Worm (Caenorhabditis elegans) whole organism, L4 larva: ENCODE measurements around the gene Y49F6B.14.

ENCODE experiments used
- F37D6.2 ChIP-seq: sonication (generic microtip); optimal IDR thresholded peaks from 2 replicates; lab custom pipeline; 2016; ENCODE audit warnings: mild to moderate bottlenecking, missing genetic modification characterization, missing compliant biosample characterization
- F44E2.7 ChIP-seq: fragments of 200-800 bp; sonication (Bioruptor generic); IDR thresholded peaks from 2 replicates; pipeline ENCODE4 v2.1.2; 2022; ENCODE audit warnings: missing genetic modification characterization, missing compliant biosample characterization
- T20F7.1 ChIP-seq: fragments of 200-800 bp; sonication (Bioruptor generic); optimal IDR thresholded peaks from 2 replicates; lab custom pipeline; 2018; ENCODE audit warnings: mild to moderate bottlenecking, missing genetic modification characterization, missing compliant biosample characterization
- Y75B8A.6 ChIP-seq: fragments of 200-800 bp; sonication (Bioruptor generic); IDR thresholded peaks from 2 replicates; pipeline ENCODE4 v1.3.6; 2022; ENCODE audit warnings: missing genetic modification reagents, missing genetic modification characterization, missing compliant biosample characterization
- aha-1 ChIP-seq: fragments of 150-350 bp; peaks from one replicate; lab custom pipeline; 2014; ENCODE audit warnings: missing biosample characterization, missing genetic modification characterization
- arid-1 ChIP-seq: fragments of 200-800 bp; sonication (Bioruptor generic); conservative IDR thresholded peaks from 2 replicates; pipeline ENCODE4 v1.3.6; 2022; ENCODE audit warnings: missing genetic modification reagents, missing genetic modification characterization, missing compliant biosample characterization
- attf-4 ChIP-seq: sonication (generic microtip); optimal IDR thresholded peaks from 3 replicates; lab custom pipeline; 2017; ENCODE audit warnings: missing biosample characterization, missing genetic modification characterization
- ceh-20 ChIP-seq: fragments of 200-800 bp; sonication (Bioruptor generic); IDR thresholded peaks from 2 replicates; pipeline ENCODE4 v1.3.6; 2022; ENCODE audit warnings: missing genetic modification reagents, missing genetic modification characterization, missing compliant biosample characterization
- ceh-44 ChIP-seq: fragments of 200-800 bp; sonication (Bioruptor generic); IDR thresholded peaks from 2 replicates; pipeline ENCODE4 v1.3.6; 2022; ENCODE audit warnings: missing genetic modification reagents, missing genetic modification characterization, missing compliant biosample characterization
- ceh-62 ChIP-seq: sonication (generic microtip); optimal IDR thresholded peaks from 2 replicates; lab custom pipeline; 2017; ENCODE audit warnings: missing biosample characterization, missing genetic modification characterization
- ceh-82 ChIP-seq: sonication (generic microtip); optimal IDR thresholded peaks from 2 replicates; lab custom pipeline; 2017; ENCODE audit warnings: missing biosample characterization, missing genetic modification characterization
- cey-2 ChIP-seq: sonication (generic microtip); optimal IDR thresholded peaks from 3 replicates; lab custom pipeline; 2017; ENCODE audit warnings: missing genetic modification characterization, mild to moderate bottlenecking, missing compliant biosample characterization, antibody characterized with exemption, borderline replicate concordance; ENCODE audit not compliant: insufficient read depth
- daf-16 ChIP-seq, 3 experiments: sonication (generic microtip); optimal IDR thresholded peaks; 2 replicates each; lab custom pipeline; 2016 to 2017; ENCODE audit warnings: missing genetic modification characterization in 3 of 3, missing genetic modification reagents in 3 of 3, mild to moderate bottlenecking in 2 of 3, missing compliant biosample characterization in 2 of 3, missing biosample characterization in 1 of 3, moderate library complexity in 1 of 3
- daf-8 ChIP-seq: fragments of 200-800 bp; sonication (Bioruptor generic); IDR thresholded peaks from 2 replicates; pipeline ENCODE4 v1.3.6; 2022; ENCODE audit warnings: missing genetic modification characterization, missing compliant biosample characterization
- dmd-6 ChIP-seq: fragments of 200-800 bp; sonication (Bioruptor generic); IDR thresholded peaks from 2 replicates; pipeline ENCODE4 v1.3.6; 2022; ENCODE audit warnings: missing genetic modification reagents, missing genetic modification characterization, missing compliant biosample characterization
- dmd-9 ChIP-seq: fragments of 200-800 bp; sonication (Bioruptor generic); IDR thresholded peaks from 2 replicates; pipeline ENCODE4 v1.3.6; 2022; ENCODE audit warnings: missing genetic modification reagents, missing genetic modification characterization, missing compliant biosample characterization
- dpl-1 ChIP-seq: fragments of 150-350 bp; optimal IDR thresholded peaks from 2 replicates; lab custom pipeline; 2014; ENCODE audit warnings: missing biosample characterization, missing genetic modification reagents, missing genetic modification characterization
- duxl-1 ChIP-seq: sonication (generic microtip); optimal IDR thresholded peaks from 2 replicates; lab custom pipeline; 2016; ENCODE audit warnings: mild to moderate bottlenecking, missing genetic modification characterization, moderate library complexity, missing compliant biosample characterization; ENCODE audit not compliant: poor library complexity
- fos-1 ChIP-seq: fragments of 150-350 bp; optimal IDR thresholded peaks from 2 replicates; lab custom pipeline; 2014; ENCODE audit warnings: missing biosample characterization, missing genetic modification characterization
- hif-1 ChIP-seq, 2 experiments: sonication (generic microtip); optimal IDR thresholded peaks; 2 replicates each; lab custom pipeline; 2016 to 2017; ENCODE audit warnings: missing compliant biosample characterization in 2 of 2, missing genetic modification characterization in 2 of 2, missing genetic modification reagents in 2 of 2, missing genotype in 2 of 2, mild to moderate bottlenecking in 1 of 2
- hlh-30 ChIP-seq: sonication (generic microtip); optimal IDR thresholded peaks from 2 replicates; lab custom pipeline; 2017; ENCODE audit warnings: antibody characterized with exemption, mild to moderate bottlenecking, missing genetic modification characterization, missing compliant biosample characterization; ENCODE audit not compliant: insufficient read depth
- hmg-1.1 ChIP-seq: fragments of 200-800 bp; sonication (Bioruptor generic); IDR thresholded peaks from 2 replicates; pipeline ENCODE4 v1.3.6; 2022; ENCODE audit warnings: missing genetic modification reagents, missing genetic modification characterization, missing compliant biosample characterization
- lin-38 ChIP-seq: fragments of 200-800 bp; sonication (Bioruptor generic); IDR thresholded peaks from 2 replicates; pipeline ENCODE4 v1.3.6; 2022; ENCODE audit warnings: missing genetic modification reagents, missing genetic modification characterization, missing compliant biosample characterization
- lin-39 ChIP-seq: fragments of 150-350 bp; optimal IDR thresholded peaks from 2 replicates; lab custom pipeline; 2014; ENCODE audit warnings: missing biosample characterization, missing genetic modification reagents, missing genetic modification characterization
- madf-9 ChIP-seq: fragments of 200-800 bp; sonication (Bioruptor generic); conservative IDR thresholded peaks from 2 replicates; pipeline ENCODE4 v1.3.6; 2022; ENCODE audit warnings: missing genetic modification reagents, missing genetic modification characterization, missing compliant biosample characterization
- mxl-3 ChIP-seq: fragments of 200-800 bp; sonication (Bioruptor generic); optimal IDR thresholded peaks from 2 replicates; lab custom pipeline; 2018; ENCODE audit warnings: mild to moderate bottlenecking, missing genetic modification characterization, missing compliant biosample characterization
- nhr-111 ChIP-seq: fragments of 200-800 bp; sonication (Bioruptor generic); optimal IDR thresholded peaks from 2 replicates; lab custom pipeline; 2018; ENCODE audit warnings: mild to moderate bottlenecking, missing genetic modification characterization, missing compliant biosample characterization
- nhr-28 ChIP-seq: fragments of 150-350 bp; optimal IDR thresholded peaks from 2 replicates; lab custom pipeline; 2014; ENCODE audit warnings: missing biosample characterization, missing genetic modification characterization
- nhr-41 ChIP-seq: fragments of 200-800 bp; sonication (Bioruptor generic); IDR thresholded peaks from 2 replicates; pipeline ENCODE4 v1.3.6; 2022; ENCODE audit warnings: missing genetic modification reagents, missing genetic modification characterization, missing compliant biosample characterization
- nhr-42 ChIP-seq: fragments of 200-800 bp; sonication (Bioruptor generic); IDR thresholded peaks from 2 replicates; pipeline ENCODE4 v1.3.6; 2022; ENCODE audit warnings: missing genetic modification characterization, missing compliant biosample characterization
- nhr-6 ChIP-seq: fragments of 150-350 bp; optimal IDR thresholded peaks from 2 replicates; lab custom pipeline; 2014; ENCODE audit warnings: missing biosample characterization, missing genetic modification characterization
- pqm-1 ChIP-seq: sonication (generic microtip); optimal IDR thresholded peaks from 2 replicates; lab custom pipeline; 2017; ENCODE audit warnings: missing biosample characterization, missing genetic modification characterization
- rbr-2 ChIP-seq: sonication (generic microtip); optimal IDR thresholded peaks from 2 replicates; lab custom pipeline; 2016; ENCODE audit warnings: missing genotype, missing genetic modification characterization, missing compliant biosample characterization
- sdz-12 ChIP-seq: fragments of 200-800 bp; sonication (Bioruptor generic); optimal IDR thresholded peaks from 2 replicates; lab custom pipeline; 2018; ENCODE audit warnings: mild to moderate bottlenecking, missing genetic modification characterization, missing compliant biosample characterization
- tra-1 ChIP-seq: fragments of 200-800 bp; sonication (Bioruptor generic); IDR thresholded peaks from 2 replicates; pipeline ENCODE4 v1.3.6; 2022; ENCODE audit warnings: missing genetic modification reagents, missing genetic modification characterization, missing compliant biosample characterization
- unc-39 ChIP-seq: sonication (generic microtip); optimal IDR thresholded peaks from 2 replicates; lab custom pipeline; 2017; ENCODE audit warnings: missing biosample characterization, missing genetic modification characterization
- zag-1 ChIP-seq: fragments of 150-350 bp; optimal IDR thresholded peaks from 2 replicates; lab custom pipeline; 2014; ENCODE audit warnings: missing biosample characterization, missing genetic modification characterization
- zfp-2 ChIP-seq: sonication (generic microtip); optimal IDR thresholded peaks from 2 replicates; lab custom pipeline; 2016; ENCODE audit warnings: mild to moderate bottlenecking, missing genetic modification characterization, missing compliant biosample characterization
- zip-2 ChIP-seq: fragments of 150-350 bp; optimal IDR thresholded peaks from 2 replicates; lab custom pipeline; 2014; ENCODE audit warnings: missing biosample characterization, missing genetic modification characterization
- ztf-7 ChIP-seq: fragments of 150-350 bp; optimal IDR thresholded peaks from 2 replicates; lab custom pipeline; 2014; ENCODE audit warnings: missing biosample characterization, missing genetic modification characterization

The Y49F6B.14 gene

DNA sequence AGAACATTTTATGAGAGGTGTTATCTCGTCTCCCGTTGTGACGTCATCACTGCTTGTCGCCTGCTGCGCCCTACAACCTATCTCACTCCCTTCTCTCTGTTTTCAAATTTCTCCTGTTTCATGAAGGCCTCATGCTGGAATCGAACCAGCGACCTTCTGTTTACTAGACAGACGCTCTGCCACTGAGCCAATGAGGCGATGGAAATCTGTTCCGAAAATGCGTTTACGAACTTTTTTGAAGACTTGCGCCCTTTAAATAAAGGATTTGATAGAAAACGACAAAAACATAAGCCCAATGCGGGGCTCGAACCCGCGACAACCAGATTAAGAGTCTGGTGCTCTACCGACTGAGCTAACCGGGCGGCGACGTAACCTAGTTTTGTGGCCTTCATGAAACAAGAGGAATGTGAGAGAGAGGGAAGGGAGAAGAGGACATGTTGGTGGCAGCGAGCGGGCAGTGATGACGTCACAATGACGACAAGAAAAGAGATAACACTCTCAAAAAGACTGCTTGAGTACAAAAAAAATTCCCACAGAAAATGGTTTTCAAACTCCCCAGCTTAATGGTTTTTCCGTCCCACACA, 3.8 kb upstream of the Y49F6B.14 start, which contains the start of gene clec-126 (continued):
- TF ChIP-seq unc-39 (tag; lab: Kevin White, UChicago) (no peak), ceh-82 (tag; lab: Kevin White, UChicago) (no peak), T20F7.1 (GFP tag; lab: Kevin White, UChicago) (no peak), F37D6.2 (peak; percentile 63), F44E2.7 (no peak), arid-1 (GFP tag; lab: Robert Waterston, UW) (peak; percentile 31; the same call in 1 of the 2 replicates), sdz-12 (GFP tag; lab: Kevin White, UChicago) (peak; percentile 34), zfp-2 (tag; lab: Kevin White, UChicago) (peak; percentile 65), nhr-41 (GFP tag; lab: Robert Waterston, UW) (no peak; the same call in 1 of the 2 replicates), hmg-1.1 (GFP tag; lab: Robert Waterston, UW) (peak; percentile 84), rbr-2 (tag; lab: Kevin White, UChicago) (peak; percentile 83), lin-39 (tag; lab: Kevin White, UChicago) (no peak), duxl-1 (tag; lab: Kevin White, UChicago) (peak; percentile 67), attf-4 (tag; lab: Kevin White, UChicago) (no peak), cey-2 (tag; lab: Kevin White, UChicago) (peak; percentile 27), ztf-7 (peak; percentile 59), ceh-44 (GFP tag; lab: Robert Waterston, UW) (peak; percentile 51; the same call in 1 of the 2 replicates), madf-9 (GFP tag; lab: Robert Waterston, UW) (peak; percentile 77), aha-1 (tag; lab: Kevin White, UChicago) (peak; percentile 98), dmd-6 (GFP tag; lab: Robert Waterston, UW) (peak; percentile 64), fos-1 (tag; lab: Kevin White, UChicago) (no peak), daf-16 (GFP tag; optimal IDR thresholded peaks at IDR 0.05; lab: Kevin White, UChicago) (peak; percentile 85 to 94), daf-16 (tag; optimal IDR thresholded peaks at IDR 0.05; lab: Kevin White, UChicago) (peak; percentile 96), nhr-42 (GFP tag; lab: Robert Waterston, UW) (no peak; the same call in 1 of the 2 replicates), nhr-111 (GFP tag; lab: Kevin White, UChicago) (peak; percentile 11), lin-38 (peak; percentile 86)

DNA sequence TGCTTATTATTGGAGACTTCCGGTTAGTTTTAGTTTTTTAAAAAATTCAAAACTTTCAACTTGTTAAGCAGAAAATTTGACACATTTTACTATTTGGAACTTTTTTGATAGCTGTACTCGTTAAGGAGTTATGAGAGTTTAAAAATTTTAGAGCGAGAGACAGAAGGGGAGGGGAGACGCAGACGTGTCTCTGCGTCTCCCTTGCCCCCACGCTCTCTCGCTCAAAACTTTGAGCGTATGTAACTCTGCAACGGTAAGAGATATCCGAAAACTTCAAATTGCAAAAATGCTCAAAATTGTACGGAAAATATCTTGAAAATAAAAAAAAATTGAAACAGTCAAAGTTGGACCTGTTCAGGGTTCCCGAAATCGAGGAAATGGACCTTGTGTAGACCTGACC, 891 bp upstream of the Y49F6B.14 start:
- TF ChIP-seq zag-1 (tag; lab: Kevin White, UChicago), result no peak
- no peak for TF ChIP-seq Y75B8A.6
- no peak for TF ChIP-seq hif-1 (tag; optimal IDR thresholded peaks at IDR 0.05; lab: Kevin White, UChicago)
- no peak for TF ChIP-seq mxl-3 (GFP tag; lab: Kevin White, UChicago)
- no peak for TF ChIP-seq zip-2
- no peak for TF ChIP-seq hlh-30 (tag; lab: Kevin White, UChicago)

DNA sequence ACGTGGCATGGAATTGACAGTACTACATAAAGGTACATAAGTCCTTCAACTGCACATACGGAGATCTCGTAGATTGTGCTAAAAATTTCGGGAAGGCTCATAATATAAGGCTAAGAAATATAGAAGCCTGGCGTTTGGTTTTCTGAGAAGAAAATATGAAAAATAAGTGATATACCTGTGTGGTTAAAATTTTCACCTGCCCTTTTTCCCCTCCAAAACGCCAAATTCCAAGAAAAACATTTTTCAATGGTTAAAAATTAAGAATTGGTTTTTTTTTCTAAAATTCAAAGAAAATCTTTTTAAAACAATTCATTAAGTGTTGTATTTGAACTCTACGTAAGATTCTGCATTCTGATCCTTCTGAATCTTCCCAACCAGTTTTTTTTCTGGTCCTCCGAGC, 653 bp downstream of the Y49F6B.14 start, which contains the start of gene srz-5:
srz-5 (minus strand) TSS at position 101 of the 400 bp plus-strand sequence.
- TF ChIP-seq zag-1 (tag; lab: Kevin White, UChicago) (no peak), dmd-9 (GFP tag; lab: Robert Waterston, UW) (no peak), ceh-62 (tag; lab: Kevin White, UChicago) (no peak), rbr-2 (tag; lab: Kevin White, UChicago) (no peak), dpl-1 (GFP tag; lab: Kevin White, UChicago) (no peak), nhr-28 (tag; lab: Kevin White, UChicago) (no peak), madf-9 (GFP tag; lab: Robert Waterston, UW) (no peak), pqm-1 (tag; lab: Kevin White, UChicago) (no peak), ztf-7 (no peak), ceh-20 (GFP tag; lab: Robert Waterston, UW) (no peak), tra-1 (no peak), daf-8 (GFP tag; lab: Robert Waterston, UW) (no peak), hlh-30 (tag; lab: Kevin White, UChicago) (no peak), aha-1 (tag; lab: Kevin White, UChicago) (no peak), nhr-6 (tag; lab: Kevin White, UChicago) (no peak)
